Fruit fly (Drosophila melanogaster) whole organism, prepupa: ENCODE measurements around the gene Ufsp2.
A peak's percentile ranks its signal among the peaks of the same experiment; 100 is the strongest.

ENCODE experiments used
- CG10631 ChIP-seq: fragments of 200-800 bp; sonication (Bioruptor generic); optimal IDR thresholded peaks from 2 replicates; lab custom pipeline; 2016; ENCODE audit warnings: missing biosample characterization, missing genetic modification characterization
- CG11762 ChIP-seq: fragments of 200-800 bp; sonication (Bioruptor generic); optimal IDR thresholded peaks from 3 replicates; lab custom pipeline; 2016; ENCODE audit warnings: missing biosample characterization, missing genetic modification characterization; ENCODE audit not compliant: insufficient read depth
- CG11902 ChIP-seq: fragments of 200-800 bp; sonication (Bioruptor generic); optimal IDR thresholded peaks from 3 replicates; lab custom pipeline; 2016; ENCODE audit warnings: missing biosample characterization, missing genetic modification characterization
- CG1621 ChIP-seq: fragments of 200-800 bp; sonication (Bioruptor generic); optimal IDR thresholded peaks from 3 replicates; lab custom pipeline; 2018; ENCODE audit warnings: missing biosample characterization, mild to moderate bottlenecking, missing genetic modification characterization
- CG3032 ChIP-seq: fragments of 200-800 bp; optimal IDR thresholded peaks from 2 replicates; lab custom pipeline; 2019; ENCODE audit warnings: missing biosample characterization, mild to moderate bottlenecking, missing genetic modification characterization, moderate library complexity
- CG31627 ChIP-seq: fragments of 200-800 bp; sonication (Bioruptor generic); optimal IDR thresholded peaks from 3 replicates; lab custom pipeline; 2016; ENCODE audit warnings: missing biosample characterization, missing genetic modification characterization
- CG34406 ChIP-seq: fragments of 200-800 bp; sonication (Bioruptor generic); optimal IDR thresholded peaks from 3 replicates; lab custom pipeline; 2016; ENCODE audit warnings: missing biosample characterization, missing genetic modification characterization
- CG4318 ChIP-seq: fragments of 200-800 bp; sonication (Bioruptor generic); optimal IDR thresholded peaks from 3 replicates; lab custom pipeline; 2017; ENCODE audit warnings: missing biosample characterization, mild to moderate bottlenecking, missing genetic modification characterization
- CG6276 ChIP-seq: fragments of 200-800 bp; sonication (Bioruptor generic); optimal IDR thresholded peaks from 2 replicates; lab custom pipeline; 2017; ENCODE audit warnings: missing biosample characterization, mild to moderate bottlenecking, missing genetic modification characterization
- CG6792 ChIP-seq: fragments of 200-800 bp; sonication (Bioruptor generic); optimal IDR thresholded peaks from 3 replicates; lab custom pipeline; 2016; ENCODE audit warnings: missing biosample characterization, missing genetic modification characterization
- CG6808 ChIP-seq: fragments of 200-800 bp; sonication (Bioruptor generic); optimal IDR thresholded peaks from 3 replicates; lab custom pipeline; 2017; ENCODE audit warnings: missing biosample characterization, missing genetic modification characterization, mild to moderate bottlenecking, moderate library complexity, missing genetic modification reagents
- CG6854 ChIP-seq: fragments of 200-800 bp; sonication (Bioruptor generic); optimal IDR thresholded peaks from 2 replicates; lab custom pipeline; 2017; ENCODE audit warnings: missing biosample characterization, mild to moderate bottlenecking, missing genetic modification characterization
- CG8319 ChIP-seq: fragments of 200-800 bp; sonication (Bioruptor generic); optimal IDR thresholded peaks from 3 replicates; lab custom pipeline; 2016; ENCODE audit warnings: missing biosample characterization, missing genetic modification characterization
- CG8632 ChIP-seq: fragments of 200-800 bp; sonication (Bioruptor generic); optimal IDR thresholded peaks from 3 replicates; lab custom pipeline; 2016; ENCODE audit warnings: missing biosample characterization, missing genetic modification characterization
- CG9139 ChIP-seq: fragments of 200-800 bp; sonication (Bioruptor generic); optimal IDR thresholded peaks from 3 replicates; lab custom pipeline; 2017; ENCODE audit warnings: missing biosample characterization, mild to moderate bottlenecking, missing genetic modification characterization
- Eip75B ChIP-seq: fragments of 200-800 bp; sonication (Bioruptor generic); optimal IDR thresholded peaks from 3 replicates; lab custom pipeline; 2016; ENCODE audit warnings: missing biosample characterization, missing genetic modification characterization
- Eip93F ChIP-seq: fragments of 200-800 bp; sonication (Bioruptor generic); optimal IDR thresholded peaks from 2 replicates; lab custom pipeline; 2016; ENCODE audit warnings: missing biosample characterization, mild to moderate bottlenecking, missing genetic modification characterization
- Ets21C ChIP-seq: fragments of 200-800 bp; sonication (Bioruptor generic); optimal IDR thresholded peaks from 3 replicates; lab custom pipeline; 2016; ENCODE audit warnings: missing biosample characterization, missing genetic modification characterization
- Ets96B ChIP-seq: fragments of 200-800 bp; optimal IDR thresholded peaks from 2 replicates; lab custom pipeline; 2019; ENCODE audit warnings: missing biosample characterization, mild to moderate bottlenecking, missing genetic modification characterization, moderate library complexity
- Gug ChIP-seq: fragments of 200-800 bp; sonication (Bioruptor generic); IDR thresholded peaks from 2 replicates; pipeline ENCODE4 v1.3.6; 2022; ENCODE audit warnings: missing biosample characterization, missing genetic modification characterization
- Lpt ChIP-seq: fragments of 200-800 bp; sonication (Bioruptor generic); optimal IDR thresholded peaks from 3 replicates; lab custom pipeline; 2016; ENCODE audit warnings: missing biosample characterization, missing genetic modification characterization
- Met ChIP-seq: fragments of 200-800 bp; sonication (Bioruptor generic); optimal IDR thresholded peaks from 3 replicates; lab custom pipeline; 2016; ENCODE audit warnings: missing biosample characterization, missing genetic modification characterization
- OdsH ChIP-seq: fragments of 200-800 bp; sonication (Bioruptor generic); optimal IDR thresholded peaks from 3 replicates; lab custom pipeline; 2016; ENCODE audit warnings: missing biosample characterization, missing genetic modification characterization
- Smox ChIP-seq: fragments of 200-800 bp; sonication (Bioruptor generic); optimal IDR thresholded peaks from 3 replicates; lab custom pipeline; 2016; ENCODE audit warnings: missing biosample characterization, missing genetic modification characterization
- Sox102F ChIP-seq: fragments of 200-800 bp; sonication (Bioruptor generic); optimal IDR thresholded peaks from 2 replicates; lab custom pipeline; 2016; ENCODE audit warnings: missing biosample characterization, mild to moderate bottlenecking, missing genetic modification characterization
- Sox14 ChIP-seq: fragments of 200-800 bp; sonication (Bioruptor generic); optimal IDR thresholded peaks from 3 replicates; lab custom pipeline; 2016; ENCODE audit warnings: missing biosample characterization, missing genetic modification characterization
- achi ChIP-seq: fragments of 200-800 bp; sonication (Bioruptor generic); optimal IDR thresholded peaks from 3 replicates; lab custom pipeline; 2016; ENCODE audit warnings: missing biosample characterization, missing genetic modification characterization
- acj6 ChIP-seq: fragments of 200-800 bp; sonication (Bioruptor generic); optimal IDR thresholded peaks from 3 replicates; lab custom pipeline; 2016; ENCODE audit warnings: missing biosample characterization, missing genetic modification characterization
- cyc ChIP-seq: fragments of 200-800 bp; sonication (Bioruptor generic); optimal IDR thresholded peaks from 3 replicates; lab custom pipeline; 2016; ENCODE audit warnings: missing biosample characterization, missing genetic modification characterization
- dsx ChIP-seq: fragments of 200-800 bp; optimal IDR thresholded peaks from 3 replicates; lab custom pipeline; 2019; ENCODE audit warnings: missing biosample characterization, mild to moderate bottlenecking, missing genetic modification characterization, moderate library complexity; ENCODE audit not compliant: poor library complexity, severe bottlenecking
- esn ChIP-seq: fragments of 200-800 bp; sonication (Bioruptor generic); optimal IDR thresholded peaks from 2 replicates; lab custom pipeline; 2016; ENCODE audit warnings: missing biosample characterization, mild to moderate bottlenecking, missing genetic modification characterization, moderate library complexity
- fd59A ChIP-seq: fragments of 200-800 bp; sonication (Bioruptor generic); optimal IDR thresholded peaks from 2 replicates; lab custom pipeline; 2017; ENCODE audit warnings: missing biosample characterization, mild to moderate bottlenecking, missing genetic modification characterization, missing genetic modification reagents
- fd85E ChIP-seq: fragments of 200-800 bp; sonication (Bioruptor generic); optimal IDR thresholded peaks from 3 replicates; lab custom pipeline; 2016; ENCODE audit warnings: missing biosample characterization, missing genetic modification characterization
- fkh ChIP-seq: fragments of 200-800 bp; sonication (Bioruptor generic); optimal IDR thresholded peaks from 3 replicates; lab custom pipeline; 2017; ENCODE audit warnings: missing biosample characterization, mild to moderate bottlenecking, missing genetic modification characterization, moderate library complexity
- lz ChIP-seq: fragments of 200-800 bp; sonication (Bioruptor generic); optimal IDR thresholded peaks from 3 replicates; lab custom pipeline; 2016; ENCODE audit warnings: missing biosample characterization, missing genetic modification characterization
- pdm3 ChIP-seq: fragments of 200-800 bp; sonication (Bioruptor generic); optimal IDR thresholded peaks from 3 replicates; lab custom pipeline; 2016; ENCODE audit warnings: missing biosample characterization, missing genetic modification characterization
- salr ChIP-seq, 2 experiments: fragments of 200-800 bp; sonication (Bioruptor generic); optimal IDR thresholded peaks; 3 replicates each; lab custom pipeline; 2016 to 2018; ENCODE audit warnings: missing biosample characterization in 2 of 2, missing genetic modification characterization in 2 of 2, mild to moderate bottlenecking in 1 of 2
- spab ChIP-seq: fragments of 200-800 bp; sonication (Bioruptor generic); optimal IDR thresholded peaks from 2 replicates; lab custom pipeline; 2017; ENCODE audit warnings: missing biosample characterization, mild to moderate bottlenecking, missing genetic modification characterization, missing genetic modification reagents
- ss ChIP-seq, 2 experiments: fragments of 200-800 bp; sonication (Bioruptor generic); optimal IDR thresholded peaks; 2 replicates in 1 of 2; 3 replicates in 1 of 2; lab custom pipeline; 2017 to 2018; ENCODE audit warnings: mild to moderate bottlenecking in 2 of 2, missing biosample characterization in 2 of 2, missing genetic modification characterization in 2 of 2, moderate library complexity in 1 of 2
- svp ChIP-seq: fragments of 200-800 bp; sonication (Bioruptor generic); peaks from one replicate; lab custom pipeline; 2016; ENCODE audit warnings: missing biosample characterization, missing genetic modification characterization
- vri ChIP-seq: fragments of 200-800 bp; sonication (Bioruptor generic); optimal IDR thresholded peaks from 3 replicates; lab custom pipeline; 2016; ENCODE audit warnings: missing biosample characterization, mild to moderate bottlenecking, missing genetic modification characterization

The Ufsp2 gene

dm6 chr3L:15533402-15534129 lies 42.8 kb upstream of the Ufsp2 start (continued):
- TF ChIP-seq CG4318 (GFP tag; lab: Kevin White, UChicago), result peak; percentile 20
- TF ChIP-seq fd85E (GFP tag; lab: Kevin White, UChicago), result no peak
- peak; percentile 76 for TF ChIP-seq lz (GFP tag; lab: Kevin White, UChicago)
- peak; percentile 33 for TF ChIP-seq CG8319 (GFP tag; lab: Kevin White, UChicago)
- peak; percentile 79 for TF ChIP-seq CG10631 (GFP tag; lab: Kevin White, UChicago)
- TF ChIP-seq Ets21C (GFP tag; lab: Kevin White, UChicago), result peak; percentile 79
- peak; percentile 54 for TF ChIP-seq dsx (GFP tag; lab: Kevin White, UChicago)
- peak; percentile 78 for TF ChIP-seq Smox (GFP tag; lab: Kevin White, UChicago)
- peak; percentile 78 for TF ChIP-seq pdm3 (GFP tag; lab: Kevin White, UChicago)
- peak; percentile 90 for TF ChIP-seq Met (GFP tag; lab: Kevin White, UChicago)
- TF ChIP-seq CG6276, result peak; percentile 59
- no peak for TF ChIP-seq fkh (GFP tag; lab: Kevin White, UChicago)
- TF ChIP-seq CG11762 (GFP tag; lab: Kevin White, UChicago), result peak; percentile 35
- peak; percentile 72 for TF ChIP-seq CG3032
- peak; percentile 24; the same call in 1 of the 2 replicates for TF ChIP-seq Gug (GFP tag; lab: Robert Waterston, UW)
- TF ChIP-seq CG6808 (GFP tag; lab: Kevin White, UChicago), result peak; percentile 70
- TF ChIP-seq ss (GFP tag; optimal IDR thresholded peaks at IDR 0.05; lab: Kevin White, UChicago), result peak; percentile 64 to 66
- TF ChIP-seq achi (GFP tag; lab: Kevin White, UChicago), result peak; percentile 71
- TF ChIP-seq CG8632 (GFP tag; lab: Kevin White, UChicago), result peak; percentile 31
- TF ChIP-seq fd59A (GFP tag; lab: Kevin White, UChicago), result peak; percentile 72
- peak; percentile 53 for TF ChIP-seq CG9139
- TF ChIP-seq, all 60 proteins: peak for 55

DNA sequence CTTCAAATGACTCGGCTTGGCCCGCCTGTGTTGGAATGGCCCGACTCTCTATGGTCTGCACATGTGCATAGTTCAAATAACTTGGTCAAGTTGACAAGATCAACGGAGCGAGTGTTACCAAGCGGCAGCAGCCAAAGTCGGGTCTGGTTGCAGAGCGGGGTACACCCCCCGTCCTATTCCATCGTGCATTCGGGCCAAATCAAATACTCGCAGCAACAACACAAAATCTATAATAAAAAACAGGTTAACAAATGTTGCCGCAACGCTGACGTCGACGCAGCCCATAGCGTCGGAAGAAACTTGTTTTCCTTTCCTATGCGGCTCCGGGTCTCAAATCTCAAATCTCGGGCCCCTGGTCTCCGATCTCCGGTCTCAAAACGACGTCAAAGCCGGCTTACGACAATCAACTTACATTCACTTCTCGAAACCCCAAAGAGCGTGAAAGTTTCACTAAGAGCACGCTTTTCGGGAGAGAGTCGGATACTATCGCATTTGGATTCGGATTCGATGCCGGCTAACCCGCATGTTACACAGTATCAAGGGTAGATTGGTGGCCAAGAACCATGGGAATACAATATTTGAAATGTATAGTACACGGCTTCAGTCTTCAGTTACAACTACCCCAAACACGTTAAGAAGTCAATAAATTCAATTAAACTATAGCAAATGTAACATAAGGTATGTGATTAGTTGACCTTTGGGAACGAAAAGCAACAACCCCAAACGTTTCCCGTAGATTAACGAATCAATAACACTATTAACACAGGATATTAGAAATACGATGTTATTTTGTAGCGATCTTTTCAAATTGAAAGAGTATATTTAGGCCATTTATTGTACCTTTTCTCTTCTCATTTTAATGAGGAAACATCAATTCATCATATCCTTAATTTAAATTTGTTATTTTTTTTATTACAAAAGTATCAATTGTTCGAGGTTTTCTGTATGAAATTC lies 41.8 kb upstream of the Ufsp2 start:
- TF ChIP-seq CG6792 (GFP tag; lab: Kevin White, UChicago) (peak; percentile 71), acj6 (GFP tag; lab: Kevin White, UChicago) (peak; percentile 76), CG6276 (peak; percentile 81), CG6808 (GFP tag; lab: Kevin White, UChicago) (peak; percentile 78), Eip75B (GFP tag; lab: Kevin White, UChicago) (peak; percentile 76), spab (GFP tag; lab: Kevin White, UChicago) (peak; percentile 70), achi (GFP tag; lab: Kevin White, UChicago) (peak; percentile 67), CG8632 (GFP tag; lab: Kevin White, UChicago) (peak; percentile 77), Ets21C (GFP tag; lab: Kevin White, UChicago) (peak; percentile 57), CG3032 (peak; percentile 71), Gug (GFP tag; lab: Robert Waterston, UW) (0 out of 2 replicates have a peak, but pooled peaks have one; percentile 18), CG10631 (GFP tag; lab: Kevin White, UChicago) (peak; percentile 80), CG11902 (peak; percentile 32), Eip93F (no peak), pdm3 (GFP tag; lab: Kevin White, UChicago) (peak; percentile 79), CG34406 (GFP tag; lab: Kevin White, UChicago) (peak; percentile 76), vri (GFP tag; lab: Kevin White, UChicago) (peak; percentile 24), Ets96B (tag; lab: Kevin White, UChicago) (peak; percentile 62), CG11762 (GFP tag; lab: Kevin White, UChicago) (peak; percentile 58), fd59A (GFP tag; lab: Kevin White, UChicago) (peak; percentile 82), OdsH (GFP tag; lab: Kevin White, UChicago) (peak; percentile 81), Lpt (GFP tag; lab: Kevin White, UChicago) (peak; percentile 48), Smox (GFP tag; lab: Kevin White, UChicago) (peak; percentile 80), Sox102F (GFP tag; lab: Kevin White, UChicago) (peak; percentile 69), Sox14 (GFP tag; lab: Kevin White, UChicago) (peak; percentile 77), CG31627 (peak; percentile 79), dsx (GFP tag; lab: Kevin White, UChicago) (peak; percentile 11), fkh (GFP tag; lab: Kevin White, UChicago) (peak; percentile 23), CG1621 (tag; lab: Kevin White, UChicago) (peak; percentile 64), fd85E (GFP tag; lab: Kevin White, UChicago) (no peak), cyc (GFP tag; lab: Kevin White, UChicago) (peak; percentile 77), CG4318 (GFP tag; lab: Kevin White, UChicago) (peak; percentile 60), CG6854 (GFP tag; lab: Kevin White, UChicago) (no peak), lz (GFP tag; lab: Kevin White, UChicago) (peak; percentile 79), salr (GFP tag; optimal IDR thresholded peaks at IDR 0.05; lab: Kevin White, UChicago) (peak; percentile 19 to 86), esn (GFP tag; lab: Kevin White, UChicago) (peak; percentile 87), svp (GFP tag; lab: Kevin White, UChicago) (peak; percentile 93)
